Worm (Caenorhabditis elegans) whole organism, L3 larva: ENCODE measurements around the gene T13C2.2.

ENCODE experiments used
- ZK546.5 ChIP-seq: sonication (generic microtip); optimal IDR thresholded peaks from 2 replicates; lab custom pipeline; 2017; ENCODE audit warnings: missing biosample characterization, missing genetic modification characterization
- ceh-28 ChIP-seq: fragments of 150-350 bp; optimal IDR thresholded peaks from 2 replicates; lab custom pipeline; 2014; ENCODE audit warnings: missing biosample characterization, missing genetic modification reagents, missing genetic modification characterization
- ceh-82 ChIP-seq: fragments of 150-350 bp; optimal IDR thresholded peaks from 2 replicates; lab custom pipeline; 2014; ENCODE audit warnings: missing biosample characterization, missing genetic modification characterization
- ceh-9 ChIP-seq: sonication (generic microtip); optimal IDR thresholded peaks from 2 replicates; lab custom pipeline; 2018; ENCODE audit warnings: missing biosample characterization, missing genetic modification characterization
- daf-12 ChIP-seq: fragments of 150-350 bp; optimal IDR thresholded peaks from 2 replicates; lab custom pipeline; 2014; ENCODE audit warnings: missing biosample characterization, missing genetic modification reagents, missing genetic modification characterization
- egl-27 ChIP-seq: sonication (generic microtip); optimal IDR thresholded peaks from 4 replicates; lab custom pipeline; 2017; ENCODE audit warnings: missing biosample characterization, missing genetic modification reagents, missing genetic modification characterization
- egl-5 ChIP-seq: fragments of 150-350 bp; optimal IDR thresholded peaks from 2 replicates; lab custom pipeline; 2017; ENCODE audit warnings: missing biosample characterization, missing genetic modification reagents, missing genetic modification characterization, inconsistent platforms
- elt-1 ChIP-seq: fragments of 150-350 bp; optimal IDR thresholded peaks from 2 replicates; lab custom pipeline; 2014; ENCODE audit warnings: missing biosample characterization, missing genetic modification characterization
- elt-2 ChIP-seq: sonication (generic microtip); optimal IDR thresholded peaks from 2 replicates; lab custom pipeline; 2016; ENCODE audit warnings: missing genetic modification reagents, mild to moderate bottlenecking, missing genetic modification characterization, missing compliant biosample characterization
- eor-1 ChIP-seq, 2 experiments: fragments of 150-350 bp; optimal IDR thresholded peaks; 2 replicates each; lab custom pipeline; 2014 to 2018; ENCODE audit warnings: missing biosample characterization in 2 of 2, missing genetic modification characterization in 2 of 2
- fkh-10 ChIP-seq: sonication (generic microtip); optimal IDR thresholded peaks from 2 replicates; lab custom pipeline; 2017; ENCODE audit warnings: missing biosample characterization, missing genetic modification reagents, missing genetic modification characterization
- fkh-2 ChIP-seq: fragments of 150-350 bp; optimal IDR thresholded peaks from 2 replicates; lab custom pipeline; 2014; ENCODE audit warnings: missing biosample characterization, missing genetic modification reagents, missing genetic modification characterization
- hmg-11 ChIP-seq: sonication (generic microtip); optimal IDR thresholded peaks from 2 replicates; lab custom pipeline; 2016; ENCODE audit warnings: missing genetic modification characterization, missing compliant biosample characterization
- jun-1 ChIP-seq: fragments of 150-350 bp; optimal IDR thresholded peaks from 2 replicates; lab custom pipeline; 2014; ENCODE audit warnings: missing biosample characterization, missing genetic modification reagents, missing genetic modification characterization
- lin-15B ChIP-seq: fragments of 150-350 bp; optimal IDR thresholded peaks from 2 replicates; lab custom pipeline; 2014; ENCODE audit warnings: missing biosample characterization, missing genetic modification characterization
- lin-39 ChIP-seq: fragments of 150-350 bp; optimal IDR thresholded peaks from 2 replicates; lab custom pipeline; 2018; ENCODE audit warnings: missing biosample characterization, missing genetic modification reagents, missing genetic modification characterization
- lsy-12 ChIP-seq: sonication (generic microtip); optimal IDR thresholded peaks from 2 replicates; lab custom pipeline; 2016; ENCODE audit warnings: mild to moderate bottlenecking, missing genetic modification characterization, missing compliant biosample characterization
- mml-1 ChIP-seq: fragments of 150-350 bp; sonication (generic microtip); optimal IDR thresholded peaks from 3 replicates; lab custom pipeline; 2014; ENCODE audit warnings: missing biosample characterization, missing genetic modification characterization
- nfya-1 ChIP-seq: sonication (generic microtip); optimal IDR thresholded peaks from 2 replicates; lab custom pipeline; 2017; ENCODE audit warnings: missing genetic modification characterization, mild to moderate bottlenecking, missing compliant biosample characterization, antibody characterized with exemption, moderate library complexity; ENCODE audit not compliant: insufficient read depth
- nhr-11 ChIP-seq: fragments of 150-350 bp; optimal IDR thresholded peaks from 2 replicates; lab custom pipeline; 2014; ENCODE audit warnings: missing biosample characterization, missing genetic modification characterization
- nhr-23 ChIP-seq: fragments of 150-350 bp; optimal IDR thresholded peaks from 2 replicates; lab custom pipeline; 2014; ENCODE audit warnings: missing biosample characterization, missing genetic modification reagents, missing genetic modification characterization
- nhr-25 ChIP-seq: sonication (generic microtip); optimal IDR thresholded peaks from 2 replicates; lab custom pipeline; 2017; ENCODE audit warnings: missing biosample characterization, missing genetic modification characterization
- nhr-67 ChIP-seq: fragments of 150-350 bp; optimal IDR thresholded peaks from 2 replicates; lab custom pipeline; 2014; ENCODE audit warnings: missing biosample characterization, missing genetic modification characterization
- pha-4 ChIP-seq: fragments of 150-350 bp; optimal IDR thresholded peaks from 2 replicates; lab custom pipeline; 2014; ENCODE audit warnings: missing biosample characterization, missing genetic modification reagents, missing genetic modification characterization
- skn-1 ChIP-seq: fragments of 150-350 bp; optimal IDR thresholded peaks from 2 replicates; lab custom pipeline; 2014; ENCODE audit warnings: missing biosample characterization, missing genetic modification characterization
- tbx-2 ChIP-seq: sonication (generic microtip); optimal IDR thresholded peaks from 2 replicates; lab custom pipeline; 2016; ENCODE audit warnings: mild to moderate bottlenecking, missing genetic modification characterization, missing compliant biosample characterization
- unc-39 ChIP-seq: sonication (generic microtip); optimal IDR thresholded peaks from 4 replicates; lab custom pipeline; 2017; ENCODE audit warnings: missing biosample characterization, missing genetic modification characterization
- unc-62 ChIP-seq: fragments of 150-350 bp; sonication (generic microtip); optimal IDR thresholded peaks from 4 replicates; lab custom pipeline; 2014; ENCODE audit warnings: missing biosample characterization, missing genetic modification reagents, missing genetic modification characterization
- ztf-11 ChIP-seq: fragments of 150-350 bp; optimal IDR thresholded peaks from 2 replicates; lab custom pipeline; 2014; ENCODE audit warnings: missing biosample characterization, missing genetic modification characterization

The T13C2.2 gene

ce11 chrII:6836762-6837566 is 45.0 kb downstream of the T13C2.2 start:
- no peak for TF ChIP-seq hmg-11 (tag; lab: Kevin White, UChicago)
- peak; percentile 9 for TF ChIP-seq jun-1 (tag; lab: Kevin White, UChicago)
- peak; percentile 35 for TF ChIP-seq nhr-23
- TF ChIP-seq ceh-28 (tag; lab: Kevin White, UChicago), result no peak
- TF ChIP-seq pha-4 (tag; lab: Kevin White, UChicago), result peak; percentile 98
- no peak for TF ChIP-seq ZK546.5 (tag; lab: Kevin White, UChicago)
- no peak for TF ChIP-seq fkh-10
- no peak for TF ChIP-seq skn-1 (tag; lab: Kevin White, UChicago)
- TF ChIP-seq lsy-12 (tag; lab: Kevin White, UChicago), result no peak
- TF ChIP-seq elt-1 (tag; lab: Kevin White, UChicago), result no peak
- TF ChIP-seq nhr-25 (tag; lab: Kevin White, UChicago), result peak; percentile 42
- TF ChIP-seq eor-1 (tag; optimal IDR thresholded peaks at IDR 0.05; lab: Kevin White, UChicago), result no peak
- no peak for TF ChIP-seq ceh-9 (tag; lab: Kevin White, UChicago)
- no peak for TF ChIP-seq daf-12 (tag; lab: Kevin White, UChicago)
- TF ChIP-seq mml-1 (tag; lab: Kevin White, UChicago), result no peak
- TF ChIP-seq lin-39 (tag; lab: Kevin White, UChicago), result no peak
- peak; percentile 67 for TF ChIP-seq elt-2

- no peak for TF ChIP-seq nhr-67 (tag; lab: Kevin White, UChicago)
- TF ChIP-seq unc-39 (tag; lab: Kevin White, UChicago), result peak; percentile 18
- TF ChIP-seq nfya-1, result peak; percentile 41
- peak; percentile 94 for TF ChIP-seq unc-62 (GFP tag; lab: Kevin White, UChicago)
- TF ChIP-seq egl-5 (tag; lab: Kevin White, UChicago), result no peak
- TF ChIP-seq ceh-9 (tag; lab: Kevin White, UChicago), result no peak
- peak; percentile 38 for TF ChIP-seq tbx-2 (tag; lab: Kevin White, UChicago)
- TF ChIP-seq ztf-11 (tag; lab: Kevin White, UChicago), result peak; percentile 12
- peak; percentile 86 for TF ChIP-seq egl-27 (tag; lab: Kevin White, UChicago)
- TF ChIP-seq lin-39 (tag; lab: Kevin White, UChicago), result peak; percentile 72
Observed at ce11 chrII:6838270-6838878, 46.4 kb downstream of the T13C2.2 start.

- TF ChIP-seq lsy-12 (tag; lab: Kevin White, UChicago) (no peak), elt-2 (peak; percentile 39), nfya-1 (peak; percentile 64), hmg-11 (tag; lab: Kevin White, UChicago) (no peak), lin-39 (tag; lab: Kevin White, UChicago) (peak; percentile 75), egl-5 (tag; lab: Kevin White, UChicago) (no peak), lin-15B (tag; lab: Kevin White, UChicago) (no peak), mml-1 (tag; lab: Kevin White, UChicago) (no peak), nhr-67 (tag; lab: Kevin White, UChicago) (no peak), daf-12 (tag; lab: Kevin White, UChicago) (no peak), fkh-2 (no peak), tbx-2 (tag; lab: Kevin White, UChicago) (peak; percentile 26), unc-39 (tag; lab: Kevin White, UChicago) (no peak), ceh-82 (tag; lab: Kevin White, UChicago) (no peak), unc-62 (GFP tag; lab: Kevin White, UChicago) (peak; percentile 40), elt-1 (tag; lab: Kevin White, UChicago) (peak; percentile 42)
Observed at ce11 chrII:6838977-6839376, 47.0 kb downstream of the T13C2.2 start.

- TF ChIP-seq pha-4 (tag; lab: Kevin White, UChicago), result peak; percentile 85
- no peak for TF ChIP-seq elt-1 (tag; lab: Kevin White, UChicago)
- no peak for TF ChIP-seq unc-62 (GFP tag; lab: Kevin White, UChicago)
Observed at ce11 chrII:6840663-6841062, 48.7 kb downstream of the T13C2.2 start.

- TF ChIP-seq nfya-1 (no peak), elt-1 (tag; lab: Kevin White, UChicago) (no peak), pha-4 (tag; lab: Kevin White, UChicago) (no peak), nhr-11 (tag; lab: Kevin White, UChicago) (no peak), egl-27 (tag; lab: Kevin White, UChicago) (peak; percentile 59), egl-5 (tag; lab: Kevin White, UChicago) (peak; percentile 89), elt-2 (peak; percentile 28)
- TF ChIP-seq, all 47 proteins: peak for 3
Observed at ce11 chrII:6841102-6841501, 49.1 kb downstream of the T13C2.2 start.
